Fruit fly (Drosophila melanogaster) whole organism, embryonic: Measurements from ENCODE around the gene CG10700.

Source experiments
- Abd-B ChIP-seq: fragments of 200-800 bp; sonication (Bioruptor generic); optimal IDR thresholded peaks from 2 replicates; lab custom pipeline; 2018; ENCODE audit warnings: missing biosample characterization, mild to moderate bottlenecking, missing genetic modification characterization, moderate library complexity
- Aef1 ChIP-seq: fragments of 200-800 bp; sonication (Bioruptor generic); IDR thresholded peaks from 3 replicates; pipeline ENCODE4 v1.3.6; 2022; ENCODE audit warnings: missing biosample characterization, missing genetic modification characterization
- B-H1 ChIP-seq: fragments of 200-800 bp; sonication (Bioruptor generic); IDR thresholded peaks from 3 replicates; pipeline ENCODE4 v1.3.6; 2022; ENCODE audit warnings: missing biosample characterization, missing genetic modification characterization
- CG11560 ChIP-seq: fragments of 200-800 bp; sonication (Bioruptor generic); IDR thresholded peaks from 3 replicates; pipeline ENCODE4 v1.3.6; 2022; ENCODE audit warnings: missing biosample characterization, missing genetic modification characterization
- CG1233 ChIP-seq: fragments of 200-800 bp; sonication (Bioruptor generic); optimal IDR thresholded peaks from 4 replicates; lab custom pipeline; 2018; ENCODE audit warnings: missing biosample characterization, mild to moderate bottlenecking, missing genetic modification characterization
- CG12391 ChIP-seq: fragments of 200-800 bp; sonication (Bioruptor generic); optimal IDR thresholded peaks from 3 replicates; lab custom pipeline; 2018; ENCODE audit warnings: missing biosample characterization, mild to moderate bottlenecking, missing genetic modification characterization, moderate library complexity
- CG12942 ChIP-seq: fragments of 200-800 bp; sonication (Bioruptor generic); optimal IDR thresholded peaks from 3 replicates; lab custom pipeline; 2016; ENCODE audit warnings: missing biosample characterization, missing genetic modification characterization
- CG13287 ChIP-seq: fragments of 200-800 bp; sonication (Bioruptor generic); IDR thresholded peaks from 2 replicates; pipeline ENCODE4 v1.3.6; 2022; ENCODE audit warnings: missing biosample characterization, missing genetic modification characterization; ENCODE audit not compliant: partially characterized antibody
- CG2116 ChIP-seq: fragments of 200-800 bp; sonication (Bioruptor generic); optimal IDR thresholded peaks from 3 replicates; lab custom pipeline; 2018; ENCODE audit warnings: missing biosample characterization, mild to moderate bottlenecking, missing genetic modification characterization
- CG2712 ChIP-seq: fragments of 200-800 bp; optimal IDR thresholded peaks from 3 replicates; lab custom pipeline; 2019; ENCODE audit warnings: missing biosample characterization, mild to moderate bottlenecking, missing genetic modification characterization, moderate library complexity
- CG30403 ChIP-seq: fragments of 200-800 bp; sonication (Bioruptor generic); optimal IDR thresholded peaks from 3 replicates; lab custom pipeline; 2016; ENCODE audit warnings: missing biosample characterization, missing genetic modification characterization
- CG31441 ChIP-seq: fragments of 200-800 bp; sonication (Bioruptor generic); IDR thresholded peaks from 2 replicates; pipeline ENCODE4 v1.3.6; 2022; ENCODE audit warnings: missing biosample characterization, missing genetic modification characterization
- CG4617 ChIP-seq: fragments of 200-800 bp; sonication (Bioruptor generic); optimal IDR thresholded peaks from 3 replicates; lab custom pipeline; 2016; ENCODE audit warnings: missing biosample characterization, missing genetic modification characterization, borderline replicate concordance
- CG4730 ChIP-seq: fragments of 200-800 bp; sonication (Bioruptor generic); IDR thresholded peaks from 2 replicates; pipeline ENCODE4 v1.3.6; 2022; ENCODE audit warnings: missing biosample characterization, missing genetic modification characterization
- CG7372 ChIP-seq: fragments of 200-800 bp; sonication (Bioruptor generic); IDR thresholded peaks from 2 replicates; pipeline ENCODE4 v1.3.6; 2022; ENCODE audit warnings: missing biosample characterization, missing genetic modification characterization
- CG7987 ChIP-seq: fragments of 200-800 bp; sonication (Bioruptor generic); optimal IDR thresholded peaks from 2 replicates; lab custom pipeline; 2018; ENCODE audit warnings: missing biosample characterization, mild to moderate bottlenecking, missing genetic modification characterization, moderate library complexity
- CG8290 ChIP-seq, 3 experiments: fragments of 200-800 bp; sonication (Bioruptor generic); optimal IDR thresholded peaks; 2 replicates each; lab custom pipeline; 2016 to 2019; ENCODE audit warnings: missing biosample characterization in 3 of 3, missing genetic modification characterization in 3 of 3, mild to moderate bottlenecking in 2 of 3, moderate library complexity in 1 of 3
- CrebB ChIP-seq: fragments of 200-800 bp; sonication (Bioruptor generic); optimal IDR thresholded peaks from 3 replicates; lab custom pipeline; 2018; ENCODE audit warnings: missing biosample characterization, mild to moderate bottlenecking, missing genetic modification characterization
- Eip74EF ChIP-seq, 2 experiments: fragments of 200-800 bp in 1 of 2; fragments of >200 bp in 1 of 2; sonication (Bioruptor generic) in 1 of 2; optimal IDR thresholded peaks; 2 replicates each; lab custom pipeline; 2017 to 2019; ENCODE audit warnings: missing biosample characterization in 2 of 2, missing genetic modification characterization in 2 of 2, mild to moderate bottlenecking in 1 of 2, moderate library complexity in 1 of 2
- Elba2 ChIP-seq: fragments of 200-800 bp; sonication (Bioruptor generic); optimal IDR thresholded peaks from 3 replicates; lab custom pipeline; 2016; ENCODE audit warnings: missing biosample characterization, missing genetic modification characterization
- HLH4C ChIP-seq: fragments of 200-800 bp; sonication (Bioruptor generic); IDR thresholded peaks from 3 replicates; pipeline ENCODE4 v1.3.6; 2022; ENCODE audit warnings: missing biosample characterization, missing genetic modification characterization; ENCODE audit not compliant: partially characterized antibody
- Lhr ChIP-seq: fragments of 200-800 bp; sonication (Bioruptor generic); optimal IDR thresholded peaks from 3 replicates; lab custom pipeline; 2017; ENCODE audit warnings: mild to moderate bottlenecking, missing biosample characterization, missing genetic modification reagents, missing genetic modification characterization
- Lpt ChIP-seq: fragments of >200 bp; optimal IDR thresholded peaks from 2 replicates; lab custom pipeline; 2018; ENCODE audit warnings: missing biosample characterization, missing genetic modification characterization
- Myb ChIP-seq: fragments of 200-800 bp; sonication (Bioruptor generic); optimal IDR thresholded peaks from 2 replicates; lab custom pipeline; 2016; ENCODE audit warnings: missing biosample characterization, missing genetic modification characterization
- NC2β ChIP-seq: fragments of 200-800 bp; sonication (Bioruptor generic); optimal IDR thresholded peaks from 2 replicates; lab custom pipeline; 2016; ENCODE audit warnings: missing biosample characterization, missing genetic modification characterization
- NFAT ChIP-seq: fragments of 200-800 bp; sonication (Bioruptor generic); IDR thresholded peaks from 2 replicates; pipeline ENCODE4 v1.3.6; 2022; ENCODE audit warnings: missing biosample characterization, missing genetic modification characterization
- Rfx ChIP-seq: fragments of 200-800 bp; sonication (Bioruptor generic); IDR thresholded peaks from 2 replicates; pipeline ENCODE4 v1.3.6; 2022; ENCODE audit warnings: missing biosample characterization, missing genetic modification characterization
- Rx ChIP-seq: fragments of 200-800 bp; sonication (Bioruptor generic); IDR thresholded peaks from 2 replicates; pipeline ENCODE4 v1.3.6; 2022; ENCODE audit warnings: missing biosample characterization, missing genetic modification characterization
- Sin3A ChIP-seq: fragments of >200 bp; optimal IDR thresholded peaks from 2 replicates; lab custom pipeline; 2018
- Sry-δ ChIP-seq: fragments of 200-800 bp; sonication (Bioruptor generic); optimal IDR thresholded peaks from 2 replicates; lab custom pipeline; 2016; ENCODE audit warnings: missing biosample characterization, missing genetic modification characterization
- Ssrp ChIP-seq: fragments of 200-800 bp; sonication (Bioruptor generic); optimal IDR thresholded peaks from 2 replicates; lab custom pipeline; 2018; ENCODE audit warnings: missing biosample characterization, mild to moderate bottlenecking, missing genetic modification characterization, moderate library complexity
- Stat92E ChIP-seq, 3 experiments: fragments of >200 bp in 2 of 3; fragments of 200-800 bp in 1 of 3; sonication (Bioruptor generic) in 1 of 3; optimal IDR thresholded peaks; 2 replicates each; lab custom pipeline; 2017 to 2019; ENCODE audit warnings: missing biosample characterization in 3 of 3, missing genetic modification characterization in 3 of 3, mild to moderate bottlenecking in 1 of 3, moderate library complexity in 1 of 3
- Vsx1 ChIP-seq: fragments of 200-800 bp; sonication (Bioruptor generic); optimal IDR thresholded peaks from 2 replicates; lab custom pipeline; 2017; ENCODE audit warnings: missing biosample characterization, mild to moderate bottlenecking, missing genetic modification characterization, missing genetic modification reagents
- crol ChIP-seq: fragments of 200-800 bp; sonication (Bioruptor generic); IDR thresholded peaks from 2 replicates; pipeline ENCODE4 v1.3.6; 2022; ENCODE audit warnings: missing biosample characterization, missing genetic modification characterization
- disco-r ChIP-seq: fragments of 200-800 bp; sonication (Bioruptor generic); optimal IDR thresholded peaks from 2 replicates; lab custom pipeline; 2016; ENCODE audit warnings: missing biosample characterization, missing genetic modification characterization
- emc ChIP-seq: fragments of 200-800 bp; sonication (Bioruptor generic); optimal IDR thresholded peaks from 2 replicates; lab custom pipeline; 2016; ENCODE audit warnings: missing biosample characterization, missing genetic modification characterization
- ems ChIP-seq: fragments of 200-800 bp; sonication (Bioruptor generic); optimal IDR thresholded peaks from 3 replicates; lab custom pipeline; 2016; ENCODE audit warnings: missing biosample characterization, missing genetic modification characterization
- eyg ChIP-seq: fragments of 200-800 bp; sonication (Bioruptor generic); optimal IDR thresholded peaks from 3 replicates; lab custom pipeline; 2016; ENCODE audit warnings: missing biosample characterization, missing genetic modification characterization
- ind ChIP-seq: fragments of 200-800 bp; sonication (Bioruptor generic); optimal IDR thresholded peaks from 3 replicates; lab custom pipeline; 2016; ENCODE audit warnings: missing biosample characterization, missing genetic modification characterization
- ken ChIP-seq: fragments of 200-800 bp; sonication (Bioruptor generic); IDR thresholded peaks from 3 replicates; pipeline ENCODE4 v1.3.6; 2022; ENCODE audit warnings: missing biosample characterization, missing genetic modification characterization
- klu ChIP-seq: fragments of 200-800 bp; sonication (Bioruptor generic); IDR thresholded peaks from 2 replicates; pipeline ENCODE4 v1.3.6; 2022; ENCODE audit warnings: missing biosample characterization, missing genetic modification characterization
- knrl ChIP-seq: fragments of 200-800 bp; sonication (Bioruptor generic); IDR thresholded peaks from 3 replicates; pipeline ENCODE4 v1.3.6; 2022; ENCODE audit warnings: missing biosample characterization, missing genetic modification characterization; ENCODE audit not compliant: partially characterized antibody
- lbe ChIP-seq: fragments of 200-800 bp; sonication (Bioruptor generic); optimal IDR thresholded peaks from 2 replicates; lab custom pipeline; 2016; ENCODE audit warnings: missing biosample characterization, mild to moderate bottlenecking, missing genetic modification characterization
- nerfin-2 ChIP-seq: fragments of 200-800 bp; sonication (Bioruptor generic); IDR thresholded peaks from 2 replicates; pipeline ENCODE4 v1.3.6; 2022; ENCODE audit warnings: missing biosample characterization, missing genetic modification characterization; ENCODE audit not compliant: partially characterized antibody
- nom ChIP-seq: fragments of 200-800 bp; sonication (Bioruptor generic); optimal IDR thresholded peaks from 2 replicates; lab custom pipeline; 2017; ENCODE audit warnings: missing biosample characterization, missing genetic modification characterization, mild to moderate bottlenecking, moderate library complexity, missing genetic modification reagents
- trem ChIP-seq: fragments of 200-800 bp; optimal IDR thresholded peaks from 3 replicates; lab custom pipeline; 2019; ENCODE audit warnings: missing biosample characterization, mild to moderate bottlenecking, missing genetic modification characterization, moderate library complexity
- tup ChIP-seq: fragments of 200-800 bp; sonication (Bioruptor generic); optimal IDR thresholded peaks from 2 replicates; lab custom pipeline; 2016; ENCODE audit warnings: missing biosample characterization, mild to moderate bottlenecking, missing genetic modification characterization, moderate library complexity
- vvl ChIP-seq: fragments of 200-800 bp; sonication (Bioruptor generic); IDR thresholded peaks from 2 replicates; pipeline ENCODE4 v1.3.6; 2022; ENCODE audit warnings: missing biosample characterization, missing genetic modification characterization

The CG10700 gene

dm6 chr2L:19053860-19054515 is 24.8 kb downstream of the CG10700 start, which contains the start of gene CG10492 (continued):
- TF ChIP-seq tup = no peak
- TF ChIP-seq Sry-δ = peak; percentile 52
- TF ChIP-seq CG2712 = peak; percentile 24
- TF ChIP-seq crol (GFP tag; lab: Robert Waterston, UW) = peak; percentile 100
- peak; percentile 92 for TF ChIP-seq CG4617
- peak; percentile 27; the same call in 1 of the 2 replicates for TF ChIP-seq Rfx (GFP tag; lab: Robert Waterston, UW)
- TF ChIP-seq trem (tag; lab: Kevin White, UChicago) = peak; percentile 90
- TF ChIP-seq NFAT (GFP tag; lab: Robert Waterston, UW) = peak; percentile 52
- TF ChIP-seq Sin3A (lab: Kevin White, UChicago) = peak; percentile 88
- TF ChIP-seq knrl (GFP tag; lab: Robert Waterston, UW) = 0 out of 3 replicates have a peak, but pooled peaks have one; percentile 33
- peak; percentile 20 for TF ChIP-seq Elba2 (GFP tag; lab: Kevin White, UChicago)
- TF ChIP-seq Eip74EF (GFP tag; optimal IDR thresholded peaks at IDR 0.05; lab: Kevin White, UChicago) = no peak
- peak; percentile 63 for TF ChIP-seq CG2116 (GFP tag; lab: Kevin White, UChicago)
- TF ChIP-seq klu = peak; percentile 39; the same call in 1 of the 2 replicates
- TF ChIP-seq CG11560 (tag; lab: Robert Waterston, UW) = no peak
- peak; percentile 54 for TF ChIP-seq CG13287 (GFP tag; lab: Robert Waterston, UW)
- TF ChIP-seq CG1233 = no peak
- peak; percentile 27; the same call in 1 of the 3 replicates for TF ChIP-seq HLH4C (GFP tag; lab: Robert Waterston, UW)
- no peak for TF ChIP-seq CG7372 (GFP tag; lab: Robert Waterston, UW)
- TF ChIP-seq Lpt (GFP tag; lab: Kevin White, UChicago) = no peak
- no peak for TF ChIP-seq CG31441 (GFP tag; lab: Robert Waterston, UW)
- TF ChIP-seq Myb (GFP tag; lab: Kevin White, UChicago) = peak; percentile 53
- TF ChIP-seq nom = peak; percentile 28
- no peak for TF ChIP-seq CG7987 (GFP tag; lab: Kevin White, UChicago)
- no peak for TF ChIP-seq Stat92E (GFP tag; optimal IDR thresholded peaks at IDR 0.05; lab: Kevin White, UChicago)
- no peak for TF ChIP-seq Rx (GFP tag; lab: Robert Waterston, UW)

- TF ChIP-seq ken (GFP tag; lab: Robert Waterston, UW) = peak; percentile 76; the same call in 2 of the 3 replicates
- peak; percentile 84 for TF ChIP-seq ind (GFP tag; lab: Kevin White, UChicago)
- peak; percentile 55 for TF ChIP-seq eyg (GFP tag; lab: Kevin White, UChicago)
- TF ChIP-seq Lhr = peak; percentile 34
- peak; percentile 85 for TF ChIP-seq CG12942
- TF ChIP-seq CrebB (tag; lab: Kevin White, UChicago) = peak; percentile 61
- TF ChIP-seq Aef1 (GFP tag; lab: Robert Waterston, UW) = peak; percentile 82
- TF ChIP-seq Abd-B (GFP tag; lab: Kevin White, UChicago) = peak; percentile 77
- peak; percentile 91 for TF ChIP-seq CG30403
- TF ChIP-seq CG8290 (GFP tag; optimal IDR thresholded peaks at IDR 0.05; lab: Kevin White, UChicago) = peak; percentile 77
- no peak for TF ChIP-seq CG8290 (tag; optimal IDR thresholded peaks at IDR 0.05; lab: Kevin White, UChicago)
- TF ChIP-seq NC2β (GFP tag; lab: Kevin White, UChicago) = peak; percentile 88
- peak; percentile 82 for TF ChIP-seq CG4730 (GFP tag; lab: Robert Waterston, UW)
- TF ChIP-seq nerfin-2 = peak; percentile 75
- no peak for TF ChIP-seq emc (GFP tag; lab: Kevin White, UChicago)
- TF ChIP-seq lbe = peak; percentile 86
- peak; percentile 78 for TF ChIP-seq B-H1 (GFP tag; lab: Robert Waterston, UW)
- TF ChIP-seq Ssrp = peak; percentile 70
- TF ChIP-seq ems (GFP tag; lab: Kevin White, UChicago) = peak; percentile 80
- peak; percentile 15 for TF ChIP-seq CG7987 (GFP tag; lab: Kevin White, UChicago)
- TF ChIP-seq vvl (GFP tag; lab: Robert Waterston, UW) = peak; percentile 95
- peak; percentile 93 for TF ChIP-seq CG12391
- TF ChIP-seq Vsx1 = no peak
- TF ChIP-seq disco-r = peak; percentile 60
Observed at dm6 chr2L:19051534-19052100, 27.2 kb downstream of the CG10700 start, which contains the start of gene Rpn3. Rpn3 (plus strand) TSS chr2L:19051790.
